Fruit fly (Drosophila melanogaster) whole organism, adult: ENCODE data around the gene dysf.

Source experiments
- CG11617 ChIP-seq: fragments of 200-800 bp; sonication (Bioruptor generic); optimal IDR thresholded peaks from 2 replicates; lab custom pipeline; 2017; ENCODE audit warnings: mild to moderate bottlenecking, missing biosample characterization, missing genetic modification reagents, missing genetic modification characterization
- CG12768 ChIP-seq: fragments of 200-800 bp; sonication (Bioruptor generic); optimal IDR thresholded peaks from 2 replicates; lab custom pipeline; 2017; ENCODE audit warnings: missing biosample characterization, missing genetic modification characterization, mild to moderate bottlenecking, moderate library complexity, missing genetic modification reagents
- CG14711 ChIP-seq: fragments of 200-800 bp; sonication (Bioruptor generic); optimal IDR thresholded peaks from 2 replicates; lab custom pipeline; 2018; ENCODE audit warnings: missing biosample characterization, mild to moderate bottlenecking, missing genetic modification characterization, moderate library complexity
- CG33017 ChIP-seq: fragments of 200-800 bp; sonication (Bioruptor generic); optimal IDR thresholded peaks from 2 replicates; lab custom pipeline; 2018; ENCODE audit warnings: missing biosample characterization, mild to moderate bottlenecking, missing genetic modification characterization, moderate library complexity
- CG5204 ChIP-seq: fragments of 200-800 bp; sonication (Bioruptor generic); optimal IDR thresholded peaks from 2 replicates; lab custom pipeline; 2016; ENCODE audit warnings: missing biosample characterization, missing genetic modification characterization
- CG7045 ChIP-seq: fragments of 200-800 bp; sonication (Bioruptor generic); optimal IDR thresholded peaks from 2 replicates; lab custom pipeline; 2017; ENCODE audit warnings: missing biosample characterization, mild to moderate bottlenecking, missing genetic modification characterization
- CG7101 ChIP-seq: fragments of 200-800 bp; sonication (Bioruptor generic); optimal IDR thresholded peaks from 2 replicates; lab custom pipeline; 2018; ENCODE audit warnings: missing biosample characterization, mild to moderate bottlenecking, missing genetic modification characterization, moderate library complexity
- Clk ChIP-seq: fragments of 200-800 bp; sonication (Bioruptor generic); optimal IDR thresholded peaks from 2 replicates; lab custom pipeline; 2017; ENCODE audit warnings: missing biosample characterization, missing genetic modification characterization
- Crg-1 ChIP-seq: fragments of 200-800 bp; sonication (Bioruptor generic); optimal IDR thresholded peaks from 2 replicates; lab custom pipeline; 2016; ENCODE audit warnings: missing biosample characterization, missing genetic modification characterization
- Hr96 ChIP-seq: fragments of 200-800 bp; sonication (Bioruptor generic); optimal IDR thresholded peaks from 2 replicates; lab custom pipeline; 2016; ENCODE audit warnings: missing biosample characterization, missing genetic modification characterization
- bab1 ChIP-seq: fragments of 200-800 bp; sonication (Bioruptor generic); optimal IDR thresholded peaks from 3 replicates; lab custom pipeline; 2019; ENCODE audit warnings: missing biosample characterization, mild to moderate bottlenecking, missing genetic modification characterization, moderate library complexity
- cic ChIP-seq: fragments of 200-800 bp; sonication (Bioruptor generic); optimal IDR thresholded peaks from 2 replicates; lab custom pipeline; 2017; ENCODE audit warnings: missing biosample characterization, mild to moderate bottlenecking, missing genetic modification characterization, moderate library complexity
- cnc ChIP-seq, 2 experiments: fragments of >200 bp; optimal IDR thresholded peaks; 2 replicates each; lab custom pipeline; 2017
- ovo ChIP-seq: fragments of 200-800 bp; sonication (Bioruptor generic); optimal IDR thresholded peaks from 2 replicates; lab custom pipeline; 2016; ENCODE audit warnings: missing biosample characterization, missing genetic modification characterization
- pad ChIP-seq: fragments of 200-800 bp; sonication (Bioruptor generic); optimal IDR thresholded peaks from 3 replicates; lab custom pipeline; 2017; ENCODE audit warnings: missing biosample characterization, missing genetic modification characterization, mild to moderate bottlenecking, moderate library complexity, missing genetic modification reagents
- tj ChIP-seq: fragments of 200-800 bp; sonication (Bioruptor generic); optimal IDR thresholded peaks from 3 replicates; lab custom pipeline; 2017; ENCODE audit warnings: missing biosample characterization, mild to moderate bottlenecking, missing genetic modification characterization, moderate library complexity
- toe ChIP-seq: fragments of 200-800 bp; sonication (Bioruptor generic); optimal IDR thresholded peaks from 2 replicates; lab custom pipeline; 2016; ENCODE audit warnings: missing biosample characterization, missing genetic modification characterization

The dysf gene

dm6 chr3R:26036153-26037144 lies 62.1 kb downstream of the dysf start:
- TF ChIP-seq CG7101 (tag; lab: Kevin White, UChicago) (peak; percentile 34), CG33017 (no peak), CG5204 (no peak), Hr96 (GFP tag; lab: Kevin White, UChicago) (no peak), toe (GFP tag; lab: Kevin White, UChicago) (no peak), Clk (no peak)

- no peak for TF ChIP-seq toe (GFP tag; lab: Kevin White, UChicago)
- TF ChIP-seq CG11617 (GFP tag; lab: Kevin White, UChicago) = no peak
- no peak for TF ChIP-seq Crg-1 (GFP tag; lab: Kevin White, UChicago)
- TF ChIP-seq CG7045 (GFP tag; lab: Kevin White, UChicago) = no peak
- TF ChIP-seq ovo (GFP tag; lab: Kevin White, UChicago) = no peak
- TF ChIP-seq cnc (optimal IDR thresholded peaks at IDR 0.05; lab: Kevin White, UChicago) = no peak
- no peak for TF ChIP-seq CG33017
- no peak for TF ChIP-seq CG14711 (tag; lab: Kevin White, UChicago)
- TF ChIP-seq CG7101 (tag; lab: Kevin White, UChicago) = no peak
Observed at dm6 chr3R:26035369-26035656, 63.2 kb downstream of the dysf start.

DNA sequence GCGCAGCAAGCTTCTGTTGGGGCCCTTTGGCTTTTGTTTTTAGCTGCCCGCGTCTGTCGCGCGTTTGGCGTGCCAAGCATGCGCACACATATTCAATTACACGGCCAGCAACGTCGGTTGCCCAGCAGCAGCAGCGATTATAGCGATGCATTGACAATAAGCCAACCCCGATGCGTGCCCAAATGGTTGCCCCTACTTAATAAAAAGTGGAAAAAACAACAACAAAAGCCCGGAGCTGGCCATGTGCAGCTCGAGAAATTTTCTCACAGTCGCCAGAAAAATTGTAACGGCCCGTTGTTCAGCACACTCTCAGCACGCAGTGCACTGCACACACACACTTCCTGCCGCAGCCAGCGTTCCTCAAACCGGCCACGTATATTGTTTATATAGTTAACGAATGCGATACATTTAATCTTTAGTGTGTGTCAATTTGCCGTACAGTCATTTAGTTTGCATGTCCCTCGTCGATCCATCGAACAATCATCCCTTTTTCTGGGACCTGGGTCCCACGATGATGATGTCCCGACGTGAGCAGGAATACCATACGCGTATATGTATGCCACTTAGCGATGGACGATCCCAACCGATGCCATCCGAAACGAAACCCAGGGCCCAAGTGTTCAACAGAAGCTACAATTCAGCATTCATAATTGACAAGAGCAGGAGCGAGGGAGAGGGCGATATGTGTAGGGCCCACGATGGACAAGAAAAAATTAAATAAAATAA lies 63.7 kb downstream of the dysf start:
- TF ChIP-seq tj (peak; percentile 42), ovo (GFP tag; lab: Kevin White, UChicago) (no peak)

dm6 chr3R:26032611-26033001 lies 65.9 kb downstream of the dysf start:
- TF ChIP-seq Crg-1 (GFP tag; lab: Kevin White, UChicago) = no peak
- no peak for TF ChIP-seq tj
- TF ChIP-seq CG12768 (GFP tag; lab: Kevin White, UChicago) = no peak
- TF ChIP-seq CG33017 = no peak
- TF ChIP-seq CG7045 (GFP tag; lab: Kevin White, UChicago) = no peak
- no peak for TF ChIP-seq cnc (optimal IDR thresholded peaks at IDR 0.05; lab: Kevin White, UChicago)
- no peak for TF ChIP-seq bab1 (GFP tag; lab: Kevin White, UChicago)
- no peak for TF ChIP-seq cic (GFP tag; lab: Kevin White, UChicago)
- no peak for TF ChIP-seq ovo (GFP tag; lab: Kevin White, UChicago)

DNA sequence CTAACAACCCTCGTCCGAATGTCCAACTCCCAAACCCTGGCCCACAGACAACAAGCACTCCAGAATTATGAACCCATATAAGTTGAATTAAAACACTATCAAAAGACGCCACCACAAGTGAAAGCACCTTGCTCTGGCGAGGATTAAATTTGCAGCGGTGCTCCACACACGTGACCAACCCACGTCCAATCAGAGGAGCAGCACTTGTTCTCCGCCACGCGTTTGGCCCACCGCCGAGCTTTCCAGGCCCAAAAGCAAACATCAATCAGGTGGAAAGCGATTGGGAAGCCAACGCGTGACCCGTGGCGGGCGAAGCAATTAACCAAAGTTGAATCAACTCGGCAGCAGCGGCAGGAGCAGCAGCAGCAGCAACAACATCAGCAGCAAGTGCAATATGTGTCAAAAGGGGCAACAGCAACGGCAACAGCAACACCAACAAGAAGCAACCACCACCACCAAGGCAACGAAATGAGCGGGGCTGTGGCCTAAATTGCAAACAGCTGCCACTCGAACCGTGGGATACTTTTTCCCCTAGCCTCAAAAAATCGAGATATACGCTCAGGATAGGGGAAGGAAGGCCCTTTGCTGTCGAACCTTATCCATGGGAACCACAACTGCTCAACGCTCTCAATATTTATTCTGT lies 66.4 kb downstream of the dysf start:
- TF ChIP-seq pad (GFP tag; lab: Kevin White, UChicago) (no peak), tj (no peak), CG7101 (tag; lab: Kevin White, UChicago) (no peak), CG7045 (GFP tag; lab: Kevin White, UChicago) (no peak), ovo (GFP tag; lab: Kevin White, UChicago) (no peak), Crg-1 (GFP tag; lab: Kevin White, UChicago) (no peak), toe (GFP tag; lab: Kevin White, UChicago) (no peak)

- TF ChIP-seq CG12768 (GFP tag; lab: Kevin White, UChicago) (no peak), CG14711 (tag; lab: Kevin White, UChicago) (no peak), Clk (no peak), Hr96 (GFP tag; lab: Kevin White, UChicago) (no peak), CG5204 (no peak), bab1 (GFP tag; lab: Kevin White, UChicago) (no peak)
Observed at dm6 chr3R:26030562-26030961, 67.9 kb downstream of the dysf start.

dm6 chr3R:26027903-26028302 lies 70.6 kb downstream of the dysf start:
- TF ChIP-seq CG7045 (GFP tag; lab: Kevin White, UChicago) = no peak
- no peak for TF ChIP-seq ovo (GFP tag; lab: Kevin White, UChicago)
- TF ChIP-seq CG7101 (tag; lab: Kevin White, UChicago) = no peak
- no peak for TF ChIP-seq tj
- no peak for TF ChIP-seq CG14711 (tag; lab: Kevin White, UChicago)
